Fruit fly (Drosophila melanogaster): ENCODE results near the gene tsg.

- TF ChIP-seq slp2 (GFP tag; optimal IDR thresholded peaks at IDR 0.05) = peak; percentile 41
- no peak for TF ChIP-seq corto (GFP tag; optimal IDR thresholded peaks at IDR 0.05)
- peak; percentile 51 for TF ChIP-seq lilli (GFP tag; optimal IDR thresholded peaks at IDR 0.05)
- TF ChIP-seq CG6813 (GFP tag; optimal IDR thresholded peaks at IDR 0.05) = no peak
- no peak for TF ChIP-seq pnt (GFP tag; optimal IDR thresholded peaks at IDR 0.05)
- TF ChIP-seq CG2120 (GFP tag; optimal IDR thresholded peaks at IDR 0.05) = peak; percentile 35
- no peak for TF ChIP-seq sim (GFP tag; IDR thresholded peaks at IDR 0.05)
- peak; percentile 31; the same call in 1 of the 2 replicates for TF ChIP-seq CG10366 (GFP tag; IDR thresholded peaks at IDR 0.05)
- TF ChIP-seq Drgx (GFP tag; IDR thresholded peaks at IDR 0.05) = peak; percentile 83
- no peak for TF ChIP-seq CG42726 (GFP tag; IDR thresholded peaks at IDR 0.05; ENCODE audit: partially characterized antibody)
- no peak for TF ChIP-seq zen2 (GFP tag; IDR thresholded peaks at IDR 0.05; ENCODE audit: partially characterized antibody)
These were observed 15.0 kb upstream of the tsg start, which contains the start of gene fw for dm6 chrX:12003437-12004394.
